Worm (Caenorhabditis elegans) whole organism, young adult: ENCODE data around the gene ccch-1.

Experiments used
- B0019.2 ChIP-seq: fragments of 200-800 bp; sonication (Bioruptor generic); conservative IDR thresholded peaks from 2 replicates; pipeline ENCODE4 v1.3.6; 2022; ENCODE audit warnings: missing genetic modification reagents, missing genetic modification characterization, missing compliant biosample characterization
- F33H1.4 ChIP-seq: fragments of 200-800 bp; sonication (Bioruptor generic); IDR thresholded peaks from 2 replicates; pipeline ENCODE4 v1.3.6; 2022; ENCODE audit warnings: missing genetic modification reagents, missing genetic modification characterization, missing compliant biosample characterization
- F55B11.4 ChIP-seq: sonication (generic microtip); optimal IDR thresholded peaks from 2 replicates; lab custom pipeline; 2016; ENCODE audit warnings: missing compliant biosample characterization, missing genetic modification characterization, borderline replicate concordance; ENCODE audit not compliant: insufficient read depth
- K12H6.12 ChIP-seq: fragments of 200-800 bp; sonication (Bioruptor generic); optimal IDR thresholded peaks from 2 replicates; lab custom pipeline; 2018; ENCODE audit warnings: mild to moderate bottlenecking, missing genetic modification characterization, missing compliant biosample characterization
- T26A5.8 ChIP-seq: sonication (generic microtip); optimal IDR thresholded peaks from 2 replicates; lab custom pipeline; 2016; ENCODE audit warnings: missing genetic modification characterization, missing compliant biosample characterization
- Y79H2A.3 ChIP-seq: fragments of 200-800 bp; sonication (Bioruptor generic); conservative IDR thresholded peaks from 2 replicates; pipeline ENCODE4 v1.3.6; 2022; ENCODE audit warnings: missing genetic modification reagents, missing genetic modification characterization, missing compliant biosample characterization
- egl-18 ChIP-seq: fragments of 200-800 bp; sonication (Bioruptor generic); IDR thresholded peaks from 2 replicates; pipeline ENCODE4 v1.3.6; 2022; ENCODE audit warnings: missing genetic modification reagents, missing genetic modification characterization, missing compliant biosample characterization
- hmg-20 ChIP-seq: fragments of 200-800 bp; sonication (Bioruptor generic); IDR thresholded peaks from 2 replicates; pipeline ENCODE4 v1.3.6; 2022; ENCODE audit warnings: missing genetic modification reagents, missing genetic modification characterization, missing compliant biosample characterization
- lag-1 ChIP-seq: fragments of 200-800 bp; sonication (Bioruptor generic); IDR thresholded peaks from 2 replicates; pipeline ENCODE4 v1.3.6; 2022; ENCODE audit warnings: missing genetic modification reagents, missing genetic modification characterization, missing compliant biosample characterization
- lin-26 ChIP-seq: fragments of 200-800 bp; sonication (Bioruptor generic); IDR thresholded peaks from 2 replicates; pipeline ENCODE4 v1.3.6; 2022; ENCODE audit warnings: missing genetic modification reagents, missing genetic modification characterization, missing compliant biosample characterization
- mel-28 ChIP-seq: sonication (generic microtip); optimal IDR thresholded peaks from 2 replicates; lab custom pipeline; 2016; ENCODE audit warnings: borderline replicate concordance, mild to moderate bottlenecking, missing genetic modification characterization, missing compliant biosample characterization
- nhr-90 ChIP-seq: sonication (generic microtip); optimal IDR thresholded peaks from 2 replicates; lab custom pipeline; 2016; ENCODE audit warnings: missing genotype, mild to moderate bottlenecking, missing genetic modification characterization, missing compliant biosample characterization
- pha-4 ChIP-seq: fragments of 150-350 bp; sonication (generic microtip); optimal IDR thresholded peaks from 2 replicates; lab custom pipeline; 2014; ENCODE audit warnings: missing biosample characterization, missing genetic modification reagents, missing genetic modification characterization
- repo-1 ChIP-seq: sonication (generic microtip); optimal IDR thresholded peaks from 2 replicates; lab custom pipeline; 2017; ENCODE audit warnings: mild to moderate bottlenecking, missing genetic modification characterization, missing compliant biosample characterization

ce11 chrV:11526927-11527491 is 622 bp upstream of the ccch-1 start:
- no peak for TF ChIP-seq pha-4 (tag; lab: Kevin White, UChicago)
- no peak for TF ChIP-seq hmg-20 (GFP tag; lab: Robert Waterston, UW)
- no peak for TF ChIP-seq egl-18 (GFP tag; lab: Robert Waterston, UW)
- TF ChIP-seq nhr-90: no peak
- no peak for TF ChIP-seq lin-26
- TF ChIP-seq repo-1: no peak
- no peak for TF ChIP-seq F55B11.4 (tag; lab: Kevin White, UChicago)
- no peak for TF ChIP-seq T26A5.8 (tag; lab: Kevin White, UChicago)
- no peak for TF ChIP-seq Y79H2A.3 (GFP tag; lab: Robert Waterston, UW)
- no peak for TF ChIP-seq K12H6.12 (tag; lab: Kevin White, UChicago)
- no peak for TF ChIP-seq F33H1.4 (GFP tag; lab: Robert Waterston, UW)
- TF ChIP-seq mel-28 (tag; lab: Kevin White, UChicago): no peak
- TF ChIP-seq B0019.2: no peak
- TF ChIP-seq lag-1 (GFP tag; lab: Robert Waterston, UW): no peak
